Worm (Caenorhabditis elegans) whole organism, late embryonic: ENCODE data around the gene rsp-3.

ENCODE experiments used
- C08G9.2 ChIP-seq: sonication (generic microtip); optimal IDR thresholded peaks from 2 replicates; lab custom pipeline; 2016; ENCODE audit warnings: mild to moderate bottlenecking, missing genetic modification characterization, moderate library complexity, missing compliant biosample characterization
- K02D7.2 ChIP-seq: sonication (generic microtip); optimal IDR thresholded peaks from 2 replicates; lab custom pipeline; 2017; ENCODE audit warnings: mild to moderate bottlenecking, missing genetic modification characterization, missing compliant biosample characterization
- K09A11.1 ChIP-seq: sonication (generic microtip); optimal IDR thresholded peaks from 2 replicates; lab custom pipeline; 2017; ENCODE audit warnings: antibody characterized with exemption, mild to moderate bottlenecking, missing genetic modification characterization, missing compliant biosample characterization; ENCODE audit not compliant: insufficient read depth
- T23F11.4 ChIP-seq: fragments of 200-800 bp; sonication (Bioruptor generic); optimal IDR thresholded peaks from 2 replicates; lab custom pipeline; 2018; ENCODE audit warnings: mild to moderate bottlenecking, missing genetic modification characterization, missing compliant biosample characterization
- Y22D7AL.16 ChIP-seq: sonication (generic microtip); optimal IDR thresholded peaks from 2 replicates; lab custom pipeline; 2016; ENCODE audit warnings: missing genetic modification characterization, missing compliant biosample characterization
- ahr-1 ChIP-seq: sonication (generic microtip); optimal IDR thresholded peaks from 2 replicates; lab custom pipeline; 2016; ENCODE audit warnings: missing genetic modification characterization, missing compliant biosample characterization
- ama-1 ChIP-seq: fragments of 150-350 bp; optimal IDR thresholded peaks from 2 replicates; lab custom pipeline; 2014
- ceh-18 ChIP-seq: sonication (generic microtip); optimal IDR thresholded peaks from 2 replicates; lab custom pipeline; 2016; ENCODE audit warnings: missing genetic modification characterization, missing compliant biosample characterization
- ceh-2 ChIP-seq: sonication (generic microtip); optimal IDR thresholded peaks from 2 replicates; lab custom pipeline; 2016; ENCODE audit warnings: missing genotype, missing genetic modification characterization, missing compliant biosample characterization
- ceh-24 ChIP-seq: sonication (generic microtip); optimal IDR thresholded peaks from 2 replicates; lab custom pipeline; 2016; ENCODE audit warnings: mild to moderate bottlenecking, missing genetic modification characterization, missing compliant biosample characterization
- ceh-31 ChIP-seq: sonication (generic microtip); optimal IDR thresholded peaks from 2 replicates; lab custom pipeline; 2016; ENCODE audit warnings: missing genetic modification characterization, missing compliant biosample characterization
- ceh-34 ChIP-seq: sonication (generic microtip); optimal IDR thresholded peaks from 2 replicates; lab custom pipeline; 2016; ENCODE audit warnings: mild to moderate bottlenecking, missing genetic modification characterization, missing compliant biosample characterization
- ceh-48 ChIP-seq: sonication (generic microtip); optimal IDR thresholded peaks from 2 replicates; lab custom pipeline; 2016; ENCODE audit warnings: missing genetic modification characterization, inconsistent platforms, missing compliant biosample characterization
- ceh-6 ChIP-seq: fragments of 200-800 bp; sonication (Bioruptor generic); optimal IDR thresholded peaks from 2 replicates; lab custom pipeline; 2018; ENCODE audit warnings: mild to moderate bottlenecking, missing genetic modification characterization, missing compliant biosample characterization
- ceh-9 ChIP-seq: sonication (generic microtip); optimal IDR thresholded peaks from 2 replicates; lab custom pipeline; 2016; ENCODE audit warnings: mild to moderate bottlenecking, missing genetic modification characterization, inconsistent platforms, missing compliant biosample characterization
- elt-2 ChIP-seq: sonication (generic microtip); optimal IDR thresholded peaks from 2 replicates; lab custom pipeline; 2016; ENCODE audit warnings: missing genetic modification reagents, missing genetic modification characterization, missing compliant biosample characterization
- elt-4 ChIP-seq: sonication (generic microtip); optimal IDR thresholded peaks from 2 replicates; lab custom pipeline; 2016; ENCODE audit warnings: missing genetic modification characterization, missing compliant biosample characterization
- ets-4 ChIP-seq: sonication (generic microtip); optimal IDR thresholded peaks from 2 replicates; lab custom pipeline; 2016; ENCODE audit warnings: missing genetic modification characterization, missing compliant biosample characterization
- eyg-1 ChIP-seq: sonication (generic microtip); optimal IDR thresholded peaks from 2 replicates; lab custom pipeline; 2016; ENCODE audit warnings: missing genotype, missing genetic modification characterization, missing compliant biosample characterization
- fax-1 ChIP-seq: sonication (generic microtip); optimal IDR thresholded peaks from 2 replicates; lab custom pipeline; 2016; ENCODE audit warnings: missing genotype, missing genetic modification characterization, missing compliant biosample characterization
- fkh-10 ChIP-seq: fragments of 150-350 bp; optimal IDR thresholded peaks from 2 replicates; lab custom pipeline; 2014; ENCODE audit warnings: missing biosample characterization, missing genetic modification reagents, missing genetic modification characterization
- fkh-6 ChIP-seq: sonication (generic microtip); optimal IDR thresholded peaks from 2 replicates; lab custom pipeline; 2016; ENCODE audit warnings: missing genetic modification characterization, missing compliant biosample characterization
- hlh-13 ChIP-seq: fragments of 200-800 bp; sonication (Bioruptor generic); optimal IDR thresholded peaks from 2 replicates; lab custom pipeline; 2018; ENCODE audit warnings: mild to moderate bottlenecking, missing genetic modification characterization, missing compliant biosample characterization
- hlh-8 ChIP-seq: sonication (generic microtip); optimal IDR thresholded peaks from 2 replicates; lab custom pipeline; 2016; ENCODE audit warnings: missing genotype, missing genetic modification characterization, missing compliant biosample characterization
- lim-6 ChIP-seq: sonication (generic microtip); optimal IDR thresholded peaks from 2 replicates; lab custom pipeline; 2016; ENCODE audit warnings: missing genetic modification characterization, missing compliant biosample characterization
- lin-11 ChIP-seq: fragments of 200-800 bp; sonication (Bioruptor generic); optimal IDR thresholded peaks from 2 replicates; lab custom pipeline; 2018; ENCODE audit warnings: mild to moderate bottlenecking, missing genetic modification characterization, missing compliant biosample characterization
- mec-3 ChIP-seq: sonication (generic microtip); optimal IDR thresholded peaks from 2 replicates; lab custom pipeline; 2016; ENCODE audit warnings: borderline replicate concordance, missing genetic modification characterization, missing compliant biosample characterization
- nfya-1 ChIP-seq: sonication (generic microtip); optimal IDR thresholded peaks from 2 replicates; lab custom pipeline; 2017; ENCODE audit warnings: missing genetic modification characterization, mild to moderate bottlenecking, missing compliant biosample characterization, antibody characterized with exemption, moderate library complexity
- nhr-11 ChIP-seq: fragments of 150-350 bp; optimal IDR thresholded peaks from 2 replicates; lab custom pipeline; 2014; ENCODE audit warnings: missing biosample characterization, missing genetic modification characterization
- pat-9 ChIP-seq: fragments of 200-800 bp; sonication (Bioruptor generic); optimal IDR thresholded peaks from 2 replicates; lab custom pipeline; 2018; ENCODE audit warnings: mild to moderate bottlenecking, missing genetic modification characterization, moderate library complexity, missing compliant biosample characterization
- pros-1 ChIP-seq: fragments of 150-350 bp; optimal IDR thresholded peaks from 2 replicates; lab custom pipeline; 2014; ENCODE audit warnings: missing biosample characterization, missing genetic modification reagents, missing genetic modification characterization
- ref-2 ChIP-seq: sonication (generic microtip); optimal IDR thresholded peaks from 2 replicates; lab custom pipeline; 2016; ENCODE audit warnings: missing genetic modification characterization, missing compliant biosample characterization
- rnt-1 ChIP-seq: sonication (generic microtip); optimal IDR thresholded peaks from 2 replicates; lab custom pipeline; 2016; ENCODE audit warnings: missing genetic modification characterization, missing compliant biosample characterization
- sox-2 ChIP-seq: fragments of 200-800 bp; sonication (Bioruptor generic); IDR thresholded peaks from 2 replicates; pipeline ENCODE4 v1.3.6; 2022; ENCODE audit warnings: missing genetic modification reagents, missing genetic modification characterization, missing compliant biosample characterization
- sox-4 ChIP-seq: sonication (generic microtip); optimal IDR thresholded peaks from 2 replicates; lab custom pipeline; 2017; ENCODE audit warnings: mild to moderate bottlenecking, missing genetic modification characterization, inconsistent platforms, missing compliant biosample characterization
- tbx-2 ChIP-seq: sonication (generic microtip); optimal IDR thresholded peaks from 2 replicates; lab custom pipeline; 2016; ENCODE audit warnings: missing genetic modification characterization, missing compliant biosample characterization
- tbx-7 ChIP-seq: sonication (generic microtip); optimal IDR thresholded peaks from 2 replicates; lab custom pipeline; 2016; ENCODE audit warnings: missing genotype, missing genetic modification characterization, missing compliant biosample characterization
- ttx-3 ChIP-seq: sonication (generic microtip); optimal IDR thresholded peaks from 2 replicates; lab custom pipeline; 2016; ENCODE audit warnings: missing genetic modification reagents, missing genetic modification characterization, missing compliant biosample characterization
- unc-3 ChIP-seq, 2 experiments: fragments of 200-800 bp in 1 of 2; sonication (Bioruptor generic) in 1 of 2; sonication (generic microtip) in 1 of 2; conservative IDR thresholded peaks in 1 of 2; optimal IDR thresholded peaks in 1 of 2; 2 replicates each; pipeline versions ENCODE4 v1.3.6 to Lab custom; 2016 to 2022; ENCODE audit warnings: missing compliant biosample characterization in 2 of 2, missing genetic modification characterization in 2 of 2, missing genetic modification reagents in 1 of 2
- unc-86 ChIP-seq: sonication (generic microtip); optimal IDR thresholded peaks from 2 replicates; lab custom pipeline; 2016; ENCODE audit warnings: missing genetic modification characterization, missing compliant biosample characterization
- zip-5 ChIP-seq: sonication (generic microtip); optimal IDR thresholded peaks from 2 replicates; lab custom pipeline; 2016; ENCODE audit warnings: missing genetic modification characterization, missing compliant biosample characterization
- ztf-16 ChIP-seq: sonication (generic microtip); optimal IDR thresholded peaks from 2 replicates; lab custom pipeline; 2017; ENCODE audit warnings: missing genetic modification characterization, missing compliant biosample characterization

Gene rsp-3

ce11 chrIII:12686457-12687250 is 1.1 kb downstream of the rsp-3 start:
- TF ChIP-seq K09A11.1 (tag; lab: Kevin White, UChicago) (no peak), K02D7.2 (tag; lab: Kevin White, UChicago) (peak; percentile 15)

- TF ChIP-seq ama-1 (lab: Kevin White, UChicago) (peak; percentile 3), nfya-1 (tag; lab: Kevin White, UChicago) (peak; percentile 96), ceh-18 (no peak)
- TF ChIP-seq, all 69 proteins: peak for 2
Observed at ce11 chrIII:12685372-12686298, 2.1 kb downstream of the rsp-3 start.

DNA sequence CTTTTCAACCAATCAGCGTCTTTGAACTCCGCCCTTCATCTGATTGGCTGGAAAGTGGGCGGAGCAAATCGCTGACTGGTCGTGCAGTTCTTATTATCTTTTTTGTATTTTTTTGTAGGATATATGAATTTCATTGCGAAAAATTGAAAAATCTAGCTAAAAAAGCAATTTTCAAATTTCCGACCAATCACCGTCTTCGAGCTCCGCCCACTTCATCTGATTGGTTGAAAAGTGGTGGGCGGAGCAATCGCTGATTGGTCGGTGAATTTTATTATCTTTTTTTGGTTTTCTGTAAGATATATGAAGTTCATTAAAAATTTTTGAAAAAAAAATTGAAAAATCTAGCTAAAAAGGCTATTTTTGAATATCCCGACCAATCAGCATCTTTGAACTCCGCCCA is 7.5 kb downstream of the rsp-3 start:
- no peak for TF ChIP-seq sox-2 (GFP tag; lab: Robert Waterston, UW)
- TF ChIP-seq nfya-1 (tag; lab: Kevin White, UChicago) = peak; percentile 88

DNA sequence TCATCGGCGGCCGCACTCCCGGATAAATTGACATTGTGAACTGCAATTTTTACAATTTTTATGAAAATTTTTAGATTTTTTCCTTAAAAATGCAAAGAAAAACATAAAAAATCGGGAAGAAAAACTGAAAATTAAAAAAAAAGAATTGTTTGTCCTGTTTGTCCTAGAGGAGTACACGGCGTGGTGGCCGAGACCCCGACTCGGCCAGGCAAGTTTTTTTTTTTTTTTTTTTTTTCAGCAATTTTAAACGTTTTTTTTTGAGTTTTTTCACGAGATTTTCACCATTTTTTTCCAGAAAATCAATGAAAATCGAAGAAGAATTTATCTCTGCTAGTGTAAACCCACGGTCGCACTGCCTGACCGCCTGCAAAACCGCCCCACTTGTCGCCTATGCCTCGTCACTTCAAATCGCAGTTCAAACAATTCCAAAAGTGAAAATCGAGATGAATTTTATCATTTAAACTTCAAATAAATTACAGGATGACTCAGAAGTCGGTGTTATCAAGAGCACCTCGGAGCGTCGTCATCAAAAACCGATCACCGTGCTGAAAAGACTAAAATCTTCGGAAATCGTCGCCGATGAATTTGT is 14.2 kb downstream of the rsp-3 start, which contains the start of the genes taf-7.2 and elpc-2:
Gene taf-7.2, minus strand, starts transcription at position 42 of the 589 bp plus-strand sequence.
Gene elpc-2, plus strand, starts transcription at position 296 of the 589 bp plus-strand sequence.
- TF ChIP-seq unc-3 (GFP tag; conservative IDR thresholded peaks at IDR 0.05; lab: Robert Waterston, UW) = no peak
- TF ChIP-seq unc-3 (tag; optimal IDR thresholded peaks at IDR 0.05; lab: Kevin White, UChicago) = no peak
- TF ChIP-seq ztf-16 (tag; lab: Kevin White, UChicago) = peak; percentile 39
- TF ChIP-seq sox-4 (tag; lab: Kevin White, UChicago) = no peak
- TF ChIP-seq unc-86 = peak; percentile 6
- no peak for TF ChIP-seq elt-4 (tag; lab: Kevin White, UChicago)
- peak; percentile 90 for TF ChIP-seq ceh-31
- TF ChIP-seq pat-9 (tag; lab: Kevin White, UChicago) = no peak
- no peak for TF ChIP-seq ceh-48 (tag; lab: Kevin White, UChicago)
- TF ChIP-seq T23F11.4 (GFP tag; lab: Kevin White, UChicago) = no peak
- TF ChIP-seq elt-2 = peak; percentile 45
- TF ChIP-seq ets-4 (tag; lab: Kevin White, UChicago) = peak; percentile 82
- peak; percentile 90 for TF ChIP-seq C08G9.2
- no peak for TF ChIP-seq ceh-9 (tag; lab: Kevin White, UChicago)
- TF ChIP-seq fax-1 (tag; lab: Kevin White, UChicago) = peak; percentile 49
- peak; percentile 82 for TF ChIP-seq tbx-2 (tag; lab: Kevin White, UChicago)
- no peak for TF ChIP-seq ahr-1
- TF ChIP-seq ttx-3 (tag; lab: Kevin White, UChicago) = no peak
- TF ChIP-seq hlh-13 = no peak
- no peak for TF ChIP-seq lin-11 (tag; lab: Kevin White, UChicago)
- no peak for TF ChIP-seq ref-2
- peak; percentile 21 for TF ChIP-seq hlh-8
- TF ChIP-seq zip-5 (tag; lab: Kevin White, UChicago) = peak; percentile 67
- TF ChIP-seq rnt-1 = peak; percentile 22
- peak; percentile 72 for TF ChIP-seq ceh-2
- TF ChIP-seq sox-2 (GFP tag; lab: Robert Waterston, UW) = no peak
- no peak for TF ChIP-seq fkh-6 (tag; lab: Kevin White, UChicago)
- TF ChIP-seq nhr-11 (tag; lab: Kevin White, UChicago) = no peak
- peak; percentile 54 for TF ChIP-seq mec-3 (tag; lab: Kevin White, UChicago)
- peak; percentile 83 for TF ChIP-seq tbx-7
- no peak for TF ChIP-seq eyg-1 (tag; lab: Kevin White, UChicago)
- TF ChIP-seq fkh-10 (GFP tag; lab: Kevin White, UChicago) = no peak
- TF ChIP-seq Y22D7AL.16 (tag; lab: Kevin White, UChicago) = no peak
- TF ChIP-seq ceh-24 = no peak
- no peak for TF ChIP-seq pros-1
- peak; percentile 66 for TF ChIP-seq lim-6
- TF ChIP-seq ceh-34 (tag; lab: Kevin White, UChicago) = peak; percentile 35
- TF ChIP-seq ceh-6 (GFP tag; lab: Kevin White, UChicago) = no peak
